Worm (Caenorhabditis elegans) whole organism, young adult: ENCODE results near the gene F42G8.8.

ENCODE experiments used
- F10E7.11 ChIP-seq: sonication (generic microtip); optimal IDR thresholded peaks from 2 replicates; lab custom pipeline; 2017; ENCODE audit warnings: mild to moderate bottlenecking, missing genetic modification characterization, moderate library complexity, missing compliant biosample characterization
- F22D6.2 ChIP-seq: sonication (generic microtip); optimal IDR thresholded peaks from 2 replicates; lab custom pipeline; 2016; ENCODE audit warnings: mild to moderate bottlenecking, missing genetic modification characterization, missing compliant biosample characterization
- F23B12.7 ChIP-seq: sonication (generic microtip); optimal IDR thresholded peaks from 2 replicates; lab custom pipeline; 2017; ENCODE audit warnings: missing genetic modification characterization, mild to moderate bottlenecking, missing compliant biosample characterization, antibody characterized with exemption, moderate library complexity; ENCODE audit not compliant: insufficient read depth
- F37B4.10 ChIP-seq: fragments of 200-800 bp; sonication (Bioruptor generic); IDR thresholded peaks from 2 replicates; pipeline ENCODE4 v1.3.6; 2022; ENCODE audit warnings: missing genetic modification characterization, missing compliant biosample characterization
- F39B2.1 ChIP-seq: fragments of 200-800 bp; sonication (Bioruptor generic); IDR thresholded peaks from 2 replicates; pipeline ENCODE4 v1.3.6; 2022; ENCODE audit warnings: missing genetic modification reagents, missing genetic modification characterization, missing compliant biosample characterization
- F57C9.4 ChIP-seq: sonication (generic microtip); optimal IDR thresholded peaks from 2 replicates; lab custom pipeline; 2017; ENCODE audit warnings: mild to moderate bottlenecking, missing genetic modification characterization, missing compliant biosample characterization
- K11D2.4 ChIP-seq: fragments of 200-800 bp; sonication (Bioruptor generic); IDR thresholded peaks from 2 replicates; pipeline ENCODE4 v1.3.6; 2022; ENCODE audit warnings: missing genetic modification reagents, missing genetic modification characterization, missing compliant biosample characterization
- aptf-2 ChIP-seq: fragments of 200-800 bp; sonication (Bioruptor generic); conservative IDR thresholded peaks from 2 replicates; pipeline ENCODE4 v1.3.6; 2022; ENCODE audit warnings: missing genetic modification reagents, missing genetic modification characterization, missing compliant biosample characterization
- atf-7 ChIP-seq: sonication (generic microtip); optimal IDR thresholded peaks from 2 replicates; lab custom pipeline; 2017; ENCODE audit warnings: mild to moderate bottlenecking, missing genetic modification characterization, missing compliant biosample characterization
- attf-3 ChIP-seq: fragments of 200-800 bp; sonication (Bioruptor generic); conservative IDR thresholded peaks from 2 replicates; pipeline ENCODE4 v1.3.6; 2022; ENCODE audit warnings: missing genetic modification reagents, missing genetic modification characterization, missing compliant biosample characterization
- cebp-1 ChIP-seq, 2 experiments: fragments of 200-800 bp in 1 of 2; sonication (Bioruptor generic) in 1 of 2; sonication (generic microtip) in 1 of 2; IDR thresholded peaks in 1 of 2; optimal IDR thresholded peaks in 1 of 2; 2 replicates each; pipeline versions ENCODE4 v1.3.6 to Lab custom; 2017 to 2022; ENCODE audit warnings: missing compliant biosample characterization in 2 of 2, missing genetic modification characterization in 2 of 2, mild to moderate bottlenecking in 1 of 2, missing genetic modification reagents in 1 of 2, moderate library complexity in 1 of 2
- ceh-40 ChIP-seq: fragments of 200-800 bp; sonication (Bioruptor generic); IDR thresholded peaks from 2 replicates; pipeline ENCODE4 v1.3.6; 2022; ENCODE audit warnings: missing genetic modification characterization, missing compliant biosample characterization
- dox-1 ChIP-seq: fragments of 200-800 bp; sonication (Bioruptor generic); IDR thresholded peaks from 2 replicates; pipeline ENCODE4 v1.3.6; 2022; ENCODE audit warnings: missing genetic modification reagents, missing genetic modification characterization, missing compliant biosample characterization
- egrh-3 ChIP-seq: fragments of 200-800 bp; sonication (Bioruptor generic); IDR thresholded peaks from 2 replicates; pipeline ENCODE4 v1.3.6; 2022; ENCODE audit warnings: missing genetic modification reagents, missing genetic modification characterization, missing compliant biosample characterization
- ets-4 ChIP-seq: fragments of 200-800 bp; sonication (Bioruptor generic); optimal IDR thresholded peaks from 2 replicates; lab custom pipeline; 2018; ENCODE audit warnings: mild to moderate bottlenecking, missing genetic modification characterization, missing compliant biosample characterization
- fkh-3 ChIP-seq: sonication (generic microtip); optimal IDR thresholded peaks from 2 replicates; lab custom pipeline; 2016; ENCODE audit warnings: mild to moderate bottlenecking, missing genetic modification characterization, missing compliant biosample characterization
- him-1 ChIP-seq: sonication (generic microtip); optimal IDR thresholded peaks from 2 replicates; lab custom pipeline; 2016; ENCODE audit warnings: missing genotype, missing genetic modification reagents, missing genetic modification characterization, missing compliant biosample characterization
- hlh-12 ChIP-seq: sonication (generic microtip); optimal IDR thresholded peaks from 2 replicates; lab custom pipeline; 2016; ENCODE audit warnings: missing genetic modification characterization, missing compliant biosample characterization
- hmg-1.2 ChIP-seq: fragments of 200-800 bp; sonication (Bioruptor generic); IDR thresholded peaks from 2 replicates; pipeline ENCODE4 v1.3.6; 2022; ENCODE audit warnings: missing genetic modification reagents, missing genetic modification characterization, missing compliant biosample characterization
- hmg-20 ChIP-seq: fragments of 200-800 bp; sonication (Bioruptor generic); IDR thresholded peaks from 2 replicates; pipeline ENCODE4 v1.3.6; 2022; ENCODE audit warnings: missing genetic modification reagents, missing genetic modification characterization, missing compliant biosample characterization
- hrde-1 ChIP-seq: sonication (generic microtip); optimal IDR thresholded peaks from 2 replicates; lab custom pipeline; 2016; ENCODE audit warnings: missing genetic modification characterization, mild to moderate bottlenecking, missing compliant biosample characterization, moderate library complexity, missing genotype, missing genetic modification reagents, borderline replicate concordance
- hsf-1 ChIP-seq: fragments of 200-800 bp; sonication (Bioruptor generic); IDR thresholded peaks from 2 replicates; pipeline ENCODE4 v1.3.6; 2022; ENCODE audit warnings: missing genetic modification reagents, missing genetic modification characterization, missing compliant biosample characterization
- let-607 ChIP-seq, 2 experiments: fragments of 200-800 bp in 1 of 2; sonication (Bioruptor generic) in 1 of 2; sonication (generic microtip) in 1 of 2; optimal IDR thresholded peaks; 2 replicates each; lab custom pipeline; 2016 to 2018; ENCODE audit warnings: mild to moderate bottlenecking in 2 of 2, missing compliant biosample characterization in 2 of 2, missing genetic modification characterization in 2 of 2, moderate library complexity in 2 of 2, missing genotype in 1 of 2
- lsl-1 ChIP-seq: fragments of 200-800 bp; sonication (Bioruptor generic); optimal IDR thresholded peaks from 2 replicates; lab custom pipeline; 2018; ENCODE audit warnings: mild to moderate bottlenecking, missing genetic modification characterization, moderate library complexity, missing compliant biosample characterization
- mes-4 ChIP-seq: sonication (generic microtip); optimal IDR thresholded peaks from 2 replicates; lab custom pipeline; 2016; ENCODE audit warnings: missing genotype, missing genetic modification characterization, missing compliant biosample characterization
- nhr-80 ChIP-seq: sonication (generic microtip); optimal IDR thresholded peaks from 2 replicates; lab custom pipeline; 2016; ENCODE audit warnings: missing genetic modification characterization, missing compliant biosample characterization
- sdz-38 ChIP-seq: sonication (generic microtip); optimal IDR thresholded peaks from 2 replicates; lab custom pipeline; 2016; ENCODE audit warnings: missing genotype, missing genetic modification characterization, missing compliant biosample characterization
- sea-2 ChIP-seq: fragments of 200-800 bp; sonication (Bioruptor generic); IDR thresholded peaks from 2 replicates; pipeline ENCODE4 v1.3.6; 2022; ENCODE audit warnings: missing genetic modification characterization, missing compliant biosample characterization
- snpc-4 ChIP-seq, 5 experiments: fragments of 150-350 bp in 1 of 5; sonication (generic microtip) in 4 of 5; optimal IDR thresholded peaks; 2 replicates each; lab custom pipeline; 2014 to 2018; ENCODE audit warnings: missing genetic modification characterization in 5 of 5, missing biosample characterization in 3 of 5, antibody characterized with exemption in 2 of 5, mild to moderate bottlenecking in 2 of 5, missing compliant biosample characterization in 2 of 5, missing genotype in 2 of 5, moderate library complexity in 2 of 5, missing genetic modification reagents in 1 of 5
- tbp1 ChIP-seq: fragments of 200-800 bp; sonication (Bioruptor generic); optimal IDR thresholded peaks from 2 replicates; lab custom pipeline; 2018; ENCODE audit warnings: mild to moderate bottlenecking, missing genetic modification characterization, missing compliant biosample characterization
- tbx-9 ChIP-seq: sonication (generic microtip); optimal IDR thresholded peaks from 2 replicates; lab custom pipeline; 2016; ENCODE audit warnings: borderline replicate concordance, missing genetic modification characterization, inconsistent platforms, missing compliant biosample characterization
- unc-62 ChIP-seq: fragments of 150-350 bp; optimal IDR thresholded peaks from 2 replicates; lab custom pipeline; 2014; ENCODE audit warnings: missing biosample characterization, missing genetic modification reagents, missing genetic modification characterization
- zfh-2 ChIP-seq: fragments of 200-800 bp; sonication (Bioruptor generic); conservative IDR thresholded peaks from 2 replicates; pipeline ENCODE4 v1.3.6; 2022; ENCODE audit warnings: missing genetic modification reagents, missing genetic modification characterization, missing compliant biosample characterization
- ztf-18 ChIP-seq: sonication (generic microtip); optimal IDR thresholded peaks from 2 replicates; lab custom pipeline; 2016; ENCODE audit warnings: missing genotype, mild to moderate bottlenecking, missing genetic modification characterization, missing compliant biosample characterization
- ztf-22 ChIP-seq: fragments of 200-800 bp; sonication (Bioruptor generic); optimal IDR thresholded peaks from 2 replicates; lab custom pipeline; 2018; ENCODE audit warnings: mild to moderate bottlenecking, missing genetic modification characterization, moderate library complexity, missing compliant biosample characterization
- ztf-25 ChIP-seq: fragments of 200-800 bp; sonication (Bioruptor generic); IDR thresholded peaks from 2 replicates; pipeline ENCODE4 v1.3.6; 2022; ENCODE audit warnings: missing genetic modification reagents, missing genetic modification characterization, missing compliant biosample characterization

F42G8.8 gene

ce11 chrIV:8138984-8139383 lies 20.1 kb downstream of the F42G8.8 start, which contains the start of gene pmk-3:
TSS of gene pmk-3 (plus strand) at chrIV:8139219.
- TF ChIP-seq let-607 (tag; optimal IDR thresholded peaks at IDR 0.05; lab: Kevin White, UChicago) (peak in 1 of 2 experiments; percentile 19), nhr-80 (tag; lab: Kevin White, UChicago) (peak; percentile 68), hrde-1 (no peak), F23B12.7 (tag; lab: Kevin White, UChicago) (peak; percentile 11)

- TF ChIP-seq mes-4 (tag; lab: Kevin White, UChicago) (no peak), hmg-1.2 (GFP tag; lab: Robert Waterston, UW) (peak; percentile 24; the same call in 1 of the 2 replicates), nhr-80 (tag; lab: Kevin White, UChicago) (peak; percentile 18)
- TF ChIP-seq, all 124 proteins: peak for 2
These were observed 24.1 kb downstream of the F42G8.8 start, which contains the start of gene pmk-2 for ce11 chrIV:8142735-8143550. TSS of gene pmk-2 (plus strand) at chrIV:8143500.

DNA sequence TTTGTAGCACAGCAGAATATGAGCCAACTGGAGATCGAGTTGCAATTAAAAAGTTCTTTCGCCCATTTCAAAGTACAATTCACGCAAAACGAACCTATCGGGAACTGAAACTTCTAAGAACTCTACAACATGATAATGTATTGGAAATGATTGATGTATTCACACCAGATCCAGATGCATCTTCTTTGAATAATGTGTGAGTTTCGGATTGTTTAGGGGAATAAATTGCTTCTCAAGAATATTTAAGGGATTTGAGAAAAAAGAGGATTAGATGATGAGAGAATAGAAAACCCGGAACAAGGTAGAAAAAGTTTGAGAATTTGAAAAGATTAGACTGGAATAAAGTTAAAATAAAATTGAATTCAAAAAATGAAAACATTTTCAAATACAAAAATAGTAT lies 25.5 kb downstream of the F42G8.8 start:
- TF ChIP-seq ztf-18 (tag; lab: Kevin White, UChicago) (no peak), F37B4.10 (GFP tag; lab: Robert Waterston, UW) (no peak), sea-2 (no peak), hlh-12 (tag; lab: Kevin White, UChicago) (no peak), aptf-2 (GFP tag; lab: Robert Waterston, UW) (no peak), sdz-38 (no peak), hmg-20 (GFP tag; lab: Robert Waterston, UW) (no peak), zfh-2 (GFP tag; lab: Robert Waterston, UW) (no peak), tbx-9 (tag; lab: Kevin White, UChicago) (no peak), fkh-3 (tag; lab: Kevin White, UChicago) (no peak), nhr-80 (tag; lab: Kevin White, UChicago) (no peak), ceh-40 (GFP tag; lab: Robert Waterston, UW) (no peak), F57C9.4 (tag; lab: Kevin White, UChicago) (no peak), K11D2.4 (GFP tag; lab: Robert Waterston, UW) (no peak), F10E7.11 (tag; lab: Kevin White, UChicago) (no peak), ztf-25 (GFP tag; lab: Robert Waterston, UW) (no peak), mes-4 (tag; lab: Kevin White, UChicago) (no peak)

DNA sequence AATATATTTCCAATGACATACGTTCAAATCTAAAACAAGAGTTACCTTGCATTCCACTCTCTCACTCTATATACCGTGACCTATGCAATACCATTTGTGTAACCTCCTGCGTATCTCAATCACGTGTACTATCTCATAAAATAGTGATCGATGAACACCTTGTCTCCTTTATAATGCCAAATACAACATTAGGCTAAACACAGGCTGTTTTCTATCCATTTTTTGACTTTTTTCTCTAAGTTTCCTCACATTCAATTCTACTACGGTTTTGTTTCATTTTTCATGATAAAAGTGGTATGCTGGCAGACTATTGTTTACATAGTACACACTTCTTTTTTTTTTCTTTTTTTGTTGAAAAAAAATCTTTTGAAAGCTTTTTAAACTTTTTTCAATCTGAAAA lies 27.4 kb downstream of the F42G8.8 start:
- TF ChIP-seq hmg-1.2 (GFP tag; lab: Robert Waterston, UW) = peak; percentile 63; the same call in 1 of the 2 replicates
- no peak for TF ChIP-seq hsf-1 (GFP tag; lab: Robert Waterston, UW)

DNA sequence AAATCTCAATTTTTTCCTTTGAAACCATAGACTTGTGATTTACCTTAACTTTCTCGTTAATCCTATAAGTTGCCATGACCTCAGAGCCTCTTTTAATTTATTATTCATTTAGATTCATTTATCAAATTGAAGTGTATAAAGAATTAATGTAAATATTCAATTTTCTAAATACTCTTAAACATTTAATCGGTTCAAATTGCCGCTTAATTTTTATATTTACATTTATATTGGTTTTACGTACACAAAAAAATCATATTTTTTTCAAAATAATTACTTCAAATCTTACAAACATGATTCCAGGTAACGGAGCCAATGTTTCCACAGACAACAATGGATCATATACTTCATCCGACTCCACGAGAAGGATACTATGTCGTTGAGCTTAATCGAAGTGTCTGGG lies 29.6 kb downstream of the F42G8.8 start, which contains the start of gene pmk-1:
Gene pmk-1, plus strand, starts transcription at position 301 of the 400 bp plus-strand sequence.
- TF ChIP-seq K11D2.4 (GFP tag; lab: Robert Waterston, UW) = no peak

- TF ChIP-seq cebp-1 (GFP tag; IDR thresholded peaks at IDR 0.05; lab: Robert Waterston, UW) (no peak), cebp-1 (tag; optimal IDR thresholded peaks at IDR 0.05; lab: Kevin White, UChicago) (peak; percentile 65), nhr-80 (tag; lab: Kevin White, UChicago) (peak; percentile 78), F22D6.2 (tag; lab: Kevin White, UChicago) (no peak), attf-3 (GFP tag; lab: Robert Waterston, UW) (no peak), ets-4 (no peak), tbp1 (GFP tag; lab: Kevin White, UChicago) (peak; percentile 2), dox-1 (GFP tag; lab: Robert Waterston, UW) (peak; percentile 34; the same call in 1 of the 2 replicates), ztf-22 (GFP tag; lab: Kevin White, UChicago) (peak; percentile 32), him-1 (no peak), snpc-4 (GFP tag; optimal IDR thresholded peaks at IDR 0.05; lab: Kevin White, UChicago) (no peak), snpc-4 (tag; optimal IDR thresholded peaks at IDR 0.05; lab: Kevin White, UChicago) (peak in 1 of 4 experiments; percentile 13), F39B2.1 (no peak), lsl-1 (GFP tag; lab: Kevin White, UChicago) (no peak), unc-62 (GFP tag; lab: Kevin White, UChicago) (peak; percentile 84), egrh-3 (GFP tag; lab: Robert Waterston, UW) (no peak), atf-7 (tag; lab: Kevin White, UChicago) (peak; percentile 3)
These were observed 32.8 kb downstream of the F42G8.8 start for ce11 chrIV:8151721-8152120.
